Worm (Caenorhabditis elegans): ENCODE results near the gene dnc-2.

The dnc-2 gene

DNA sequence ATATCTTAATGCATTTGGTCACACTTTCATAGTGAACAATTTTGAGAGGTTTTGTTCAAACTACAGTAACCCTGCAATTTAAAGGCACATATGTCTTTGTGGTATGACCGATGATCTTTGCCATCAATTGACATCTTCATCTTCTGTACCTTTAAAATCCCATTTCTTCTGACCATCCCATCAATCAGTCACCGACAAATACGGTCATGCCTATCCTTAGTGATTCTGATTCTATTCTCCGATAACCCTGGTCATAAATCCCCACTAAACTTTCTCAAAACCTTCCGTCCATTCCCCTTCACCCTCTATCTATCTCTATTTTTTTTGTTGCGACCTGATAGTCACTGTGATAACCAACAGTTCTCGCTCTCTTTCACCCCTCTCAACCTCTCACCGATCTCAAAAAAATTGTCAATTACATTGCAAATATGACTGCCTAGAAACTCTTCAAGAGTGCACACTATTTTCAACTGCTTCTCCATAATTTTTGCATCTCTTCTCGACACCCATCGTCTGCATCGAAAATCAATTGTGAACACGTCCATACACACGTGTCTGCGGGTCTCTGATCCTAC lies 38.6 kb upstream of the dnc-2 start:
- TF ChIP-seq hmg-1.2 (GFP tag; IDR thresholded peaks at IDR 0.05) (peak; percentile 28; the same call in 1 of the 2 replicates), snpc-1.1 (tag; optimal IDR thresholded peaks at IDR 0.05; ENCODE audit: insufficient read depth) (no peak), rpc-1 (optimal IDR thresholded peaks at IDR 0.05) (no peak), rpc-1 (tag; optimal IDR thresholded peaks at IDR 0.05) (no peak), tbx-9 (tag; optimal IDR thresholded peaks at IDR 0.05; ENCODE audit: borderline replicate concordance) (no peak), nhr-80 (tag; optimal IDR thresholded peaks at IDR 0.05) (peak; percentile 79)

DNA sequence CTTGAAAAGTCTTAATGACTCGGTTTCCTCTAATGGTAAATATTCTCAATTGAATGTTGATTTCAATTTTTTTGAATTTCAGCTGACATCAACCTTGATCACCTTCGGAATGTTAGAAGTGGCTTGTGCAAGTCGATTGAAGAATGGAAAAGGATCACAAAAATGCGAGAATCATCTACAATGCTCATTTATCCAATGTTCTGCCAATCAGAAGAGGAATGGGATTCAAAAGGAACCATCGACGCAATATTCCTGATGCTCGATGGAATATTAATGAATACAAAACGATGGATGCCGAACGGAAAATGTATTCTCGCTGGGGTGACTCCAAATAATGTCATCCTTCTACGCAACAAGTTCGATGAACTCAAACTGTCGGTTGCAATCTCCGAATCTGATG lies 36.0 kb upstream of the dnc-2 start:
- TF ChIP-seq ceh-40 (GFP tag; IDR thresholded peaks at IDR 0.05): no peak
- no peak for TF ChIP-seq rec-8 (tag; optimal IDR thresholded peaks at IDR 0.05)
- TF ChIP-seq chd-7 (tag; optimal IDR thresholded peaks at IDR 0.05): no peak
- no peak for TF ChIP-seq T26A5.8 (tag; optimal IDR thresholded peaks at IDR 0.05)
- TF ChIP-seq ztf-18 (tag; optimal IDR thresholded peaks at IDR 0.05): no peak
- TF ChIP-seq B0336.3 (GFP tag; IDR thresholded peaks at IDR 0.05): no peak
- TF ChIP-seq athp-1 (tag; optimal IDR thresholded peaks at IDR 0.05): no peak
- no peak for TF ChIP-seq C17E4.6 (GFP tag; IDR thresholded peaks at IDR 0.05)
- TF ChIP-seq F23B12.7 (tag; optimal IDR thresholded peaks at IDR 0.05; ENCODE audit: insufficient read depth): no peak
- no peak for TF ChIP-seq madf-10 (tag; optimal IDR thresholded peaks at IDR 0.05)
- TF ChIP-seq ztf-6 (GFP tag; IDR thresholded peaks at IDR 0.05): no peak
- no peak for TF ChIP-seq sdz-38 (tag; optimal IDR thresholded peaks at IDR 0.05)
- TF ChIP-seq dpff-1 (tag; optimal IDR thresholded peaks at IDR 0.05): no peak
- no peak for TF ChIP-seq nhr-179 (tag; optimal IDR thresholded peaks at IDR 0.05)
- TF ChIP-seq nfya-1 (tag; optimal IDR thresholded peaks at IDR 0.05; ENCODE audit: borderline replicate concordance, insufficient read depth): no peak
- no peak for TF ChIP-seq ceh-100 (GFP tag; IDR thresholded peaks at IDR 0.05)
- TF ChIP-seq Y79H2A.3 (GFP tag; conservative IDR thresholded peaks at IDR 0.05): no peak
- no peak for TF ChIP-seq F37B4.10 (GFP tag; IDR thresholded peaks at IDR 0.05)
- no peak for TF ChIP-seq gei-17 (GFP tag; optimal IDR thresholded peaks at IDR 0.05)

DNA sequence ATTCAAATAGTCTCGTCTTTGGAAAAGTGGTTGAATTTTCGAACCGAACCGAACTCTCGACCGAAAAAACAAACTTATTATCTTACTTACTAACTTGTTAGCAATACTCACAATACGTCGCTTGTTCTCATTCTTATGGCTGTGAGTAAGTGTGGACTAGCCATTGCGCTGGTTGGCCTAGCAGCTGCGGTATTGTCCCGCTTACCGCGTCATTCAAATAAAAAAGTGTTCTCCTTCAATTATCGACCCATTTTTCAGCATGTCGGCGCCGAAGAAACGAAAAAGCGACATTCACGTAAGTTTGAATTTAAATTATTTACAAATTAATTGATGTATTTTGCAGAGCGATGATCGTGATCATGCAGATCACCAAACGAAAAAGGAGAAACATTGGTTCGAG lies 33.5 kb upstream of the dnc-2 start:
- TF ChIP-seq xnd-1 (tag; optimal IDR thresholded peaks at IDR 0.05): no peak
- no peak for TF ChIP-seq mcd-1 (GFP tag; IDR thresholded peaks at IDR 0.05)
- no peak for TF ChIP-seq B0336.3 (GFP tag; IDR thresholded peaks at IDR 0.05)
- no peak for TF ChIP-seq zfh-2 (GFP tag; conservative IDR thresholded peaks at IDR 0.05)

DNA sequence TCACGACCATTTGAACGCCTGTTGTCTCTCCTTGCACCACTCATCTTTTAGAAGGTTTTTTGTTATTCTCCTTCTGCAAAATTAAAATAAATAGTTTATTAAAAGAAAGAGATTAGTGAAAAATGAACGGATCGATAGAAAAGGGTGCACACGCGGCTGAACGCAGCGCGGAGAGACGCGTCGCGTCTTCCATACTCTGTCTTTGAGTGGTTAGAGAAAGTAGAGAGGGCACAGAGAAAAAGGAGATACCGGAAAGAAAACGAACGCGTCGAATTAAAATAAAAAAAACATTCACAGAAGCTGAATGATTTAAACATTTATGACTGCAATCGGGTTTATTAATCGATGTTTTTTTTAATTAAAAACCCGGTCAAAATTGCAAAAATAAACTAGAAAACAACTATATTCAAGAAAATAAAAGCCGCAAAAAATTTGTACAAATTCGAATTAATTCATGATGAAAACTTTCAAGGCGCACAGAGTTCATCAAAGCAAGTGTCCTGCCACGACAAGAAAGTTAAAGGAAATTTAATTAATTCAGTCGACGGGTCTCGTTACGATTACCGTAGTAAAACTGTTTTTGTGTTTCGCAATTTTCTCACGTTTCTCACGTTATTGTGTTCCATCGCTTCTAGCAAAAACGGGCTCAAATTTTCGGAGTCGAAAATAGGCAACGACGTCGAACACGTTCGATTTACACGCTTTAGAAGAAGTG lies 32.8 kb upstream of the dnc-2 start, which contains the start of the genes nono-1 and nop-1:
TSS of gene nono-1 (minus strand) at position 75 of the 715 bp plus-strand sequence.
TSS of gene nop-1 (plus strand) at position 551 of the 715 bp plus-strand sequence.
- TF ChIP-seq efl-1 (GFP tag; optimal IDR thresholded peaks at IDR 0.05) (peak; percentile 37), F52B5.7 (tag; optimal IDR thresholded peaks at IDR 0.05) (no peak), ztf-6 (GFP tag; IDR thresholded peaks at IDR 0.05) (no peak), hmg-1.2 (GFP tag; IDR thresholded peaks at IDR 0.05) (peak; percentile 17; the same call in 1 of the 2 replicates), ceh-79 (tag; optimal IDR thresholded peaks at IDR 0.05) (no peak), mcd-1 (GFP tag; IDR thresholded peaks at IDR 0.05) (no peak), F39B2.1 (GFP tag; IDR thresholded peaks at IDR 0.05) (no peak), lsy-27 (tag; optimal IDR thresholded peaks at IDR 0.05; ENCODE audit: borderline replicate concordance, insufficient read depth) (no peak), atf-7 (tag; optimal IDR thresholded peaks at IDR 0.05) (no peak), D2030.7 (GFP tag; IDR thresholded peaks at IDR 0.05) (peak; percentile 33; the same call in 1 of the 2 replicates), ztf-25 (GFP tag; IDR thresholded peaks at IDR 0.05) (no peak), Y53F4B.3 (GFP tag; IDR thresholded peaks at IDR 0.05) (no peak), gei-17 (GFP tag; optimal IDR thresholded peaks at IDR 0.05) (no peak), F49E8.2 (tag; optimal IDR thresholded peaks at IDR 0.05; ENCODE audit: insufficient read depth) (peak; percentile 45), Y56A3A.18 (GFP tag; IDR thresholded peaks at IDR 0.05) (no peak), ceh-91 (GFP tag; IDR thresholded peaks at IDR 0.05) (peak; percentile 49), madf-6 (GFP tag; IDR thresholded peaks at IDR 0.05) (peak; percentile 87), xnd-1 (tag; optimal IDR thresholded peaks at IDR 0.05) (peak; percentile 74), cebp-1 (GFP tag; IDR thresholded peaks at IDR 0.05) (no peak), cebp-1 (tag; optimal IDR thresholded peaks at IDR 0.05) (peak; percentile 32)

Data from whole organism, young adult.